Fruit fly (Drosophila melanogaster) whole organism, embryonic: Measurements from ENCODE around the gene chic.

ENCODE experiments used
- CG1233 ChIP-seq: fragments of 200-800 bp; sonication (Bioruptor generic); optimal IDR thresholded peaks from 4 replicates; lab custom pipeline; 2018; ENCODE audit warnings: missing biosample characterization, mild to moderate bottlenecking, missing genetic modification characterization
- CG17385 ChIP-seq: fragments of 200-800 bp; sonication (Bioruptor generic); optimal IDR thresholded peaks from 3 replicates; lab custom pipeline; 2018; ENCODE audit warnings: missing biosample characterization, mild to moderate bottlenecking, missing genetic modification characterization
- CG18262 ChIP-seq: fragments of 200-800 bp; optimal IDR thresholded peaks from 3 replicates; lab custom pipeline; 2019; ENCODE audit warnings: missing biosample characterization, mild to moderate bottlenecking, missing genetic modification characterization, moderate library complexity
- CG2199 ChIP-seq: fragments of 200-800 bp; sonication (Bioruptor generic); IDR thresholded peaks from 3 replicates; pipeline ENCODE4 v1.3.6; 2022; ENCODE audit warnings: missing biosample characterization, missing genetic modification characterization
- CG34376 ChIP-seq: fragments of 200-800 bp; sonication (Bioruptor generic); optimal IDR thresholded peaks from 2 replicates; lab custom pipeline; 2018; ENCODE audit warnings: missing biosample characterization, mild to moderate bottlenecking, missing genetic modification characterization
- CG3726 ChIP-seq: fragments of 200-800 bp; sonication (Bioruptor generic); IDR thresholded peaks from 3 replicates; pipeline ENCODE4, ENCODE4 v1.3.6; 2022; ENCODE audit warnings: missing biosample characterization, missing genetic modification characterization
- CG42726 ChIP-seq: fragments of 200-800 bp; sonication (Bioruptor generic); IDR thresholded peaks from 2 replicates; pipeline ENCODE4 v1.3.6; 2022; ENCODE audit warnings: missing biosample characterization, missing genetic modification characterization; ENCODE audit not compliant: partially characterized antibody
- CG4730 ChIP-seq: fragments of 200-800 bp; sonication (Bioruptor generic); IDR thresholded peaks from 2 replicates; pipeline ENCODE4 v1.3.6; 2022; ENCODE audit warnings: missing biosample characterization, missing genetic modification characterization
- CG6791 ChIP-seq: fragments of 200-800 bp; sonication (Bioruptor generic); IDR thresholded peaks from 3 replicates; pipeline ENCODE4 v1.3.6; 2022; ENCODE audit warnings: missing biosample characterization, missing genetic modification characterization; ENCODE audit not compliant: partially characterized antibody
- CG8089 ChIP-seq: fragments of 200-800 bp; sonication (Bioruptor generic); optimal IDR thresholded peaks from 3 replicates; lab custom pipeline; 2016; ENCODE audit warnings: missing biosample characterization, missing genetic modification characterization
- CG8388 ChIP-seq: fragments of 200-800 bp; sonication (Bioruptor generic); optimal IDR thresholded peaks from 2 replicates; lab custom pipeline; 2019; ENCODE audit warnings: missing biosample characterization, mild to moderate bottlenecking, missing genetic modification characterization, moderate library complexity
- CG9797 ChIP-seq: fragments of 200-800 bp; sonication (Bioruptor generic); optimal IDR thresholded peaks from 3 replicates; lab custom pipeline; 2018; ENCODE audit warnings: missing biosample characterization, mild to moderate bottlenecking, missing genetic modification characterization
- D ChIP-seq, 2 experiments: fragments of 200-800 bp in 1 of 2; fragments of >200 bp in 1 of 2; sonication (Bioruptor generic) in 1 of 2; optimal IDR thresholded peaks; 2 replicates in 1 of 2; 3 replicates in 1 of 2; lab custom pipeline; 2017; ENCODE audit warnings: mild to moderate bottlenecking in 1 of 2, missing biosample characterization in 1 of 2, missing genetic modification characterization in 1 of 2, missing genetic modification reagents in 1 of 2
- D19A ChIP-seq: fragments of 200-800 bp; optimal IDR thresholded peaks from 3 replicates; lab custom pipeline; 2019; ENCODE audit warnings: missing biosample characterization, mild to moderate bottlenecking, missing genetic modification characterization, moderate library complexity
- Dp ChIP-seq: fragments of 200-800 bp; sonication (Bioruptor generic); optimal IDR thresholded peaks from 2 replicates; lab custom pipeline; 2018; ENCODE audit warnings: missing biosample characterization, mild to moderate bottlenecking, missing genetic modification characterization, moderate library complexity
- E2f2 ChIP-seq: fragments of 200-800 bp; sonication (Bioruptor generic); IDR thresholded peaks from 2 replicates; pipeline ENCODE4 v1.3.6; 2022; ENCODE audit warnings: missing biosample characterization, missing genetic modification characterization
- Ets65A ChIP-seq: fragments of 200-800 bp; sonication (Bioruptor generic); peaks from one replicate; lab custom pipeline; 2016; ENCODE audit warnings: missing biosample characterization, missing genetic modification characterization
- Hr78 ChIP-seq, 2 experiments: fragments of 200-800 bp in 1 of 2; fragments of >200 bp in 1 of 2; sonication (Bioruptor generic) in 1 of 2; optimal IDR thresholded peaks; 2 replicates each; lab custom pipeline; 2017 to 2019; ENCODE audit warnings: missing biosample characterization in 2 of 2, missing genetic modification characterization in 2 of 2, mild to moderate bottlenecking in 1 of 2, moderate library complexity in 1 of 2
- Lim3 ChIP-seq: fragments of 200-800 bp; sonication (Bioruptor generic); IDR thresholded peaks from 2 replicates; pipeline ENCODE4 v1.3.6; 2022; ENCODE audit warnings: missing biosample characterization, missing genetic modification characterization
- MBD-R2 ChIP-seq: fragments of 200-800 bp; sonication (Bioruptor generic); IDR thresholded peaks from 2 replicates; pipeline ENCODE4 v1.3.6; 2022; ENCODE audit warnings: missing biosample characterization, missing genetic modification characterization
- Max ChIP-seq: fragments of 200-800 bp; sonication (Bioruptor generic); optimal IDR thresholded peaks from 2 replicates; lab custom pipeline; 2016; ENCODE audit warnings: missing biosample characterization, mild to moderate bottlenecking, missing genetic modification characterization
- Med ChIP-seq: fragments of 200-800 bp; sonication (Bioruptor generic); peaks from one replicate; lab custom pipeline; 2016; ENCODE audit warnings: missing biosample characterization, missing genetic modification characterization, mild to moderate bottlenecking, inconsistent platforms, moderate library complexity
- bbx ChIP-seq: fragments of 200-800 bp; sonication (Bioruptor generic); IDR thresholded peaks from 2 replicates; pipeline ENCODE4 v1.3.6; 2022; ENCODE audit warnings: missing biosample characterization, missing genetic modification characterization; ENCODE audit not compliant: partially characterized antibody
- chn ChIP-seq: fragments of 200-800 bp; sonication (Bioruptor generic); optimal IDR thresholded peaks from 2 replicates; lab custom pipeline; 2016; ENCODE audit warnings: missing biosample characterization, missing genetic modification characterization
- ci ChIP-seq: fragments of 200-800 bp; sonication (Bioruptor generic); IDR thresholded peaks from 3 replicates; pipeline ENCODE4 v1.3.6; 2022; ENCODE audit warnings: missing biosample characterization, missing genetic modification characterization
- crol ChIP-seq: fragments of 200-800 bp; sonication (Bioruptor generic); IDR thresholded peaks from 2 replicates; pipeline ENCODE4 v1.3.6; 2022; ENCODE audit warnings: missing biosample characterization, missing genetic modification characterization
- disco-r ChIP-seq: fragments of 200-800 bp; sonication (Bioruptor generic); optimal IDR thresholded peaks from 2 replicates; lab custom pipeline; 2016; ENCODE audit warnings: missing biosample characterization, missing genetic modification characterization
- exex ChIP-seq: fragments of 200-800 bp; sonication (Bioruptor generic); optimal IDR thresholded peaks from 4 replicates; lab custom pipeline; 2018; ENCODE audit warnings: missing biosample characterization, mild to moderate bottlenecking, missing genetic modification characterization, moderate library complexity
- eyg ChIP-seq: fragments of 200-800 bp; sonication (Bioruptor generic); optimal IDR thresholded peaks from 3 replicates; lab custom pipeline; 2016; ENCODE audit warnings: missing biosample characterization, missing genetic modification characterization
- gcm2 ChIP-seq: fragments of 200-800 bp; sonication (Bioruptor generic); optimal IDR thresholded peaks from 2 replicates; lab custom pipeline; 2016; ENCODE audit warnings: missing biosample characterization, missing genetic modification characterization
- gfzf ChIP-seq: fragments of 200-800 bp; sonication (Bioruptor generic); optimal IDR thresholded peaks from 2 replicates; lab custom pipeline; 2016; ENCODE audit warnings: missing biosample characterization, mild to moderate bottlenecking, missing genetic modification characterization, moderate library complexity
- grn ChIP-seq: fragments of 200-800 bp; sonication (Bioruptor generic); optimal IDR thresholded peaks from 3 replicates; lab custom pipeline; 2017; ENCODE audit warnings: missing biosample characterization, missing genetic modification characterization
- gro ChIP-seq: fragments of 200-800 bp; sonication (Bioruptor generic); optimal IDR thresholded peaks from 2 replicates; lab custom pipeline; 2016; ENCODE audit warnings: missing biosample characterization, missing genetic modification characterization
- mirr ChIP-seq: fragments of 200-800 bp; sonication (Bioruptor generic); optimal IDR thresholded peaks from 3 replicates; lab custom pipeline; 2018; ENCODE audit warnings: missing biosample characterization, mild to moderate bottlenecking, missing genetic modification characterization
- nom ChIP-seq: fragments of 200-800 bp; sonication (Bioruptor generic); optimal IDR thresholded peaks from 2 replicates; lab custom pipeline; 2017; ENCODE audit warnings: missing biosample characterization, missing genetic modification characterization, mild to moderate bottlenecking, moderate library complexity, missing genetic modification reagents
- otp ChIP-seq: fragments of 200-800 bp; sonication (Bioruptor generic); IDR thresholded peaks from 3 replicates; pipeline ENCODE4, ENCODE4 v1.3.6; 2022; ENCODE audit warnings: missing biosample characterization, missing genetic modification characterization
- peb ChIP-seq: fragments of 200-800 bp; sonication (Bioruptor generic); IDR thresholded peaks from 2 replicates; pipeline ENCODE4 v1.3.6; 2022; ENCODE audit warnings: missing biosample characterization, missing genetic modification characterization
- phol ChIP-seq: fragments of 200-800 bp; sonication (Bioruptor generic); optimal IDR thresholded peaks from 3 replicates; lab custom pipeline; 2018; ENCODE audit warnings: missing biosample characterization, mild to moderate bottlenecking, missing genetic modification characterization, moderate library complexity
- ranshi ChIP-seq: fragments of 200-800 bp; sonication (Bioruptor generic); IDR thresholded peaks from 2 replicates; pipeline ENCODE4 v1.3.6; 2022; ENCODE audit warnings: missing biosample characterization, missing genetic modification characterization
- row ChIP-seq: fragments of 200-800 bp; sonication (Bioruptor generic); IDR thresholded peaks from 3 replicates; pipeline ENCODE4 v1.3.6; 2022; ENCODE audit warnings: missing biosample characterization, missing genetic modification characterization
- sr ChIP-seq: fragments of 200-800 bp; sonication (Bioruptor generic); IDR thresholded peaks from 3 replicates; pipeline ENCODE4 v1.3.6; 2022; ENCODE audit warnings: missing biosample characterization, missing genetic modification characterization
- stwl ChIP-seq: fragments of 200-800 bp; sonication (Bioruptor generic); optimal IDR thresholded peaks from 3 replicates; lab custom pipeline; 2018; ENCODE audit warnings: missing biosample characterization, mild to moderate bottlenecking, missing genetic modification characterization, moderate library complexity
- sug ChIP-seq: fragments of 200-800 bp; optimal IDR thresholded peaks from 2 replicates; lab custom pipeline; 2019; ENCODE audit warnings: missing biosample characterization, mild to moderate bottlenecking, missing genetic modification characterization, moderate library complexity
- vnd ChIP-seq: fragments of 200-800 bp; sonication (Bioruptor generic); IDR thresholded peaks from 3 replicates; pipeline ENCODE4 v1.3.6; 2022; ENCODE audit warnings: missing biosample characterization, missing genetic modification characterization; ENCODE audit not compliant: partially characterized antibody

Gene chic

DNA sequence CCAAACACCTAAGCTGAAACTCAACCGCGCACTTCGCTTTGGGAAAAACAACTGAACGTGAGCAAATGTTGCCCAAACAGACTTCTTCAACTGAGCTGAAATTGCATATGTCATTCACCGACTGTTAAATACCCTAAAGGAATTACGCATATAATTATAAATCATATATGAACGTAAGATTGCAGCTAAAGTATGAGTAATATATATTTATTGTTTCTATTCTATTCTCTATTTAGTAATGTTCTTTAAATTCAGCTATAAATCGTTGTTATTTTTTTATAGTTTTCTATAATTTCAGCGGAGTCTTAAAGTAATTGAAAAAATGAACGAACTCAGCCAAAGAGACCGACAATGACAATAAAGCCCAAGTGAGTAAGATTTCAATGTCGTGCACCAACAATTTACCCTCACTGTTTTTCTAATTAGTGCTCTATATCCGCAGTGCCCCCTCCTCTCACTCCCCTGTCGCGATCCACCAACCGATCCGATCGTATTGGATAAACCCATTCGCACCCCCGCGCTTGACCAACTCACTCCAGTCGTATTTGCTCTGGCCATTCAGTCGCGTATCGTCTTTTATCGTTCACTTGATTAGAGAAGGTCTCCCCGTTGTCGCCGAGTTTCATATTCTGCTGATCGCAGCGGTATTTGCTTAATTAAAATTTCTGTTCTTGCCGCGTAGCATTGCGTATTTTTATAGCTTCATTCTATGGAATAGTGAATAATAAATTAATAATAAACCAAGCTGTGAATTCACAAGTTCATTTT lies 31.7 kb upstream of the chic start, which contains the start of gene CG9098:
Gene CG9098, minus strand, starts transcription at position 36 of the 768 bp plus-strand sequence.
- TF ChIP-seq CG1233 = no peak
- TF ChIP-seq D19A (tag; lab: Kevin White, UChicago) = peak; percentile 83
- peak; percentile 75 for TF ChIP-seq crol (GFP tag; lab: Robert Waterston, UW)
- no peak for TF ChIP-seq disco-r
- peak; percentile 10; the same call in 1 of the 3 replicates for TF ChIP-seq otp (GFP tag; lab: Robert Waterston, UW)
- peak; percentile 44; the same call in 1 of the 3 replicates for TF ChIP-seq row (GFP tag; lab: Robert Waterston, UW)
- TF ChIP-seq CG4730 (GFP tag; lab: Robert Waterston, UW) = no peak
- TF ChIP-seq mirr = peak; percentile 82
- TF ChIP-seq grn (GFP tag; lab: Kevin White, UChicago) = peak; percentile 72
- TF ChIP-seq Ets65A = peak; percentile 28
- peak; percentile 62 for TF ChIP-seq CG8388
- peak; percentile 61; the same call in 1 of the 2 replicates for TF ChIP-seq Lim3 (GFP tag; lab: Robert Waterston, UW)
- TF ChIP-seq exex = peak; percentile 65

- peak in 1 of 2 experiments; percentile 28 for TF ChIP-seq Hr78 (GFP tag; optimal IDR thresholded peaks at IDR 0.05; lab: Kevin White, UChicago)
- peak; percentile 2 for TF ChIP-seq gro
- 0 out of 3 replicates have a peak, but pooled peaks have one; percentile 27 for TF ChIP-seq vnd
- peak; percentile 42 for TF ChIP-seq nom (GFP tag; lab: Kevin White, UChicago)
- peak; percentile 1 for TF ChIP-seq CG34376 (GFP tag; lab: Kevin White, UChicago)
- 0 out of 3 replicates have a peak, but pooled peaks have one; percentile 30 for TF ChIP-seq CG3726 (GFP tag; lab: Robert Waterston, UW)
- 0 out of 3 replicates have a peak, but pooled peaks have one; percentile 35 for TF ChIP-seq CG2199 (GFP tag; lab: Robert Waterston, UW)
- no peak for TF ChIP-seq CG8089 (GFP tag; lab: Kevin White, UChicago)
- peak; percentile 83 for TF ChIP-seq sug (tag; lab: Kevin White, UChicago)
- TF ChIP-seq sr = 0 out of 3 replicates have a peak, but pooled peaks have one; percentile 53
- TF ChIP-seq Med (GFP tag; lab: Kevin White, UChicago) = peak; percentile 64
- TF ChIP-seq ci (GFP tag; lab: Robert Waterston, UW) = peak; percentile 33; the same call in 1 of the 3 replicates
- TF ChIP-seq CG42726 (GFP tag; lab: Robert Waterston, UW) = no peak
- no peak for TF ChIP-seq Max (GFP tag; lab: Kevin White, UChicago)
- no peak for TF ChIP-seq chn (GFP tag; lab: Kevin White, UChicago)
- TF ChIP-seq exex = peak; percentile 97
Measured at dm6 chr2L:6006508-6007232, 25.9 kb upstream of the chic start, which contains the start of gene Gal. Gal (minus strand) TSS chr2L:6006827.

- TF ChIP-seq eyg (no peak), phol (tag; lab: Kevin White, UChicago) (peak; percentile 93), ranshi (0 out of 2 replicates have a peak, but pooled peaks have one; percentile 16), stwl (tag; lab: Kevin White, UChicago) (peak; percentile 55), peb (GFP tag; lab: Robert Waterston, UW) (no peak), Dp (GFP tag; lab: Kevin White, UChicago) (peak; percentile 47), bbx (GFP tag; lab: Robert Waterston, UW) (peak; percentile 48; the same call in 1 of the 2 replicates), CG6791 (GFP tag; lab: Robert Waterston, UW) (0 out of 3 replicates have a peak, but pooled peaks have one; percentile 35), MBD-R2 (peak; percentile 63), CG17385 (GFP tag; lab: Kevin White, UChicago) (no peak), CG18262 (tag; lab: Kevin White, UChicago) (no peak), gcm2 (no peak), D (optimal IDR thresholded peaks at IDR 0.05; lab: Kevin White, UChicago) (no peak), D (GFP tag; optimal IDR thresholded peaks at IDR 0.05; lab: Kevin White, UChicago) (no peak), gfzf (GFP tag; lab: Kevin White, UChicago) (peak; percentile 67), E2f2 (peak; percentile 56), Med (GFP tag; lab: Kevin White, UChicago) (peak; percentile 62), CG9797 (GFP tag; lab: Kevin White, UChicago) (peak; percentile 40), row (GFP tag; lab: Robert Waterston, UW) (0 out of 3 replicates have a peak, but pooled peaks have one; percentile 23)
Measured at dm6 chr2L:6000065-6000464, 19.2 kb upstream of the chic start, which contains the start of gene Tsp26A. Tsp26A (plus strand) TSS chr2L:6000228.
